Worm (Caenorhabditis elegans) whole organism, L1 larva: ENCODE data around the gene F09B9.4.

Experiments
- C34B4.2 ChIP-seq: sonication (generic microtip); optimal IDR thresholded peaks from 2 replicates; lab custom pipeline; 2017; ENCODE audit warnings: mild to moderate bottlenecking, missing genetic modification characterization, missing compliant biosample characterization
- Y116A8C.19 ChIP-seq: sonication (generic microtip); optimal IDR thresholded peaks from 2 replicates; lab custom pipeline; 2016; ENCODE audit warnings: missing compliant biosample characterization, missing genetic modification characterization, borderline replicate concordance
- ama-1 ChIP-seq: fragments of 150-350 bp; optimal IDR thresholded peaks from 2 replicates; lab custom pipeline; 2014
- blmp-1 ChIP-seq: fragments of 150-350 bp; optimal IDR thresholded peaks from 2 replicates; lab custom pipeline; 2014; ENCODE audit warnings: missing biosample characterization, missing genetic modification characterization
- ceh-8 ChIP-seq: fragments of 200-800 bp; sonication (Bioruptor generic); optimal IDR thresholded peaks from 2 replicates; lab custom pipeline; 2018; ENCODE audit warnings: mild to moderate bottlenecking, missing genetic modification characterization, moderate library complexity, missing compliant biosample characterization
- dsc-1 ChIP-seq: sonication (generic microtip); optimal IDR thresholded peaks from 2 replicates; lab custom pipeline; 2016; ENCODE audit warnings: mild to moderate bottlenecking, missing genetic modification characterization, missing compliant biosample characterization
- egl-13 ChIP-seq: sonication (generic microtip); optimal IDR thresholded peaks from 2 replicates; lab custom pipeline; 2016; ENCODE audit warnings: missing genotype, missing genetic modification reagents, missing genetic modification characterization, missing compliant biosample characterization
- elt-2 ChIP-seq: sonication (generic microtip); optimal IDR thresholded peaks from 2 replicates; lab custom pipeline; 2016; ENCODE audit warnings: missing genetic modification characterization, mild to moderate bottlenecking, inconsistent platforms, missing compliant biosample characterization, missing genetic modification reagents
- elt-3 ChIP-seq, 6 experiments: fragments of 150-350 bp in 1 of 6; sonication (generic microtip); optimal IDR thresholded peaks; 2 replicates each; lab custom pipeline; 2017 to 2018; ENCODE audit warnings: missing biosample characterization in 6 of 6, missing genetic modification characterization in 6 of 6, inconsistent platforms in 1 of 6
- fkh-10 ChIP-seq: sonication (generic microtip); optimal IDR thresholded peaks from 2 replicates; lab custom pipeline; 2017; ENCODE audit warnings: missing biosample characterization, missing genetic modification reagents, missing genetic modification characterization
- grh-1 ChIP-seq: fragments of 200-800 bp; sonication (Bioruptor generic); IDR thresholded peaks from 2 replicates; pipeline ENCODE4 v1.3.6; 2022; ENCODE audit warnings: missing genetic modification reagents, missing genetic modification characterization, missing compliant biosample characterization
- hlh-4 ChIP-seq: sonication (generic microtip); optimal IDR thresholded peaks from 2 replicates; lab custom pipeline; 2016; ENCODE audit warnings: mild to moderate bottlenecking, missing genetic modification characterization, missing compliant biosample characterization
- hpl-2 ChIP-seq: fragments of 150-350 bp; optimal IDR thresholded peaks from 2 replicates; lab custom pipeline; 2014; ENCODE audit warnings: missing biosample characterization, missing genetic modification reagents, missing genetic modification characterization
- irx-1 ChIP-seq: sonication (generic microtip); optimal IDR thresholded peaks from 2 replicates; lab custom pipeline; 2016; ENCODE audit warnings: missing genetic modification characterization, missing compliant biosample characterization
- lin-14 ChIP-seq: fragments of 200-800 bp; sonication (Bioruptor generic); optimal IDR thresholded peaks from 2 replicates; lab custom pipeline; 2018; ENCODE audit warnings: mild to moderate bottlenecking, missing genetic modification characterization, moderate library complexity, missing compliant biosample characterization
- lin-35 ChIP-seq, 2 experiments: fragments of 150-350 bp; optimal IDR thresholded peaks; 2 replicates each; lab custom pipeline; 2014; ENCODE audit warnings: missing biosample characterization in 2 of 2, missing genetic modification characterization in 2 of 2, missing genetic modification reagents in 2 of 2
- lin-39 ChIP-seq: fragments of 150-350 bp; optimal IDR thresholded peaks from 2 replicates; lab custom pipeline; 2014; ENCODE audit warnings: missing biosample characterization, missing genetic modification reagents, missing genetic modification characterization
- mef-2 ChIP-seq: fragments of 150-350 bp; optimal IDR thresholded peaks from 2 replicates; lab custom pipeline; 2014; ENCODE audit warnings: missing biosample characterization, missing genetic modification characterization
- nhr-20 ChIP-seq: sonication (generic microtip); optimal IDR thresholded peaks from 2 replicates; lab custom pipeline; 2016; ENCODE audit warnings: mild to moderate bottlenecking, missing genetic modification characterization, missing compliant biosample characterization
- nhr-28 ChIP-seq: fragments of 150-350 bp; optimal IDR thresholded peaks from 2 replicates; lab custom pipeline; 2014; ENCODE audit warnings: missing biosample characterization, missing genetic modification characterization
- nhr-71 ChIP-seq: sonication (generic microtip); optimal IDR thresholded peaks from 2 replicates; lab custom pipeline; 2016; ENCODE audit warnings: mild to moderate bottlenecking, missing genetic modification characterization, moderate library complexity, missing compliant biosample characterization
- nhr-84 ChIP-seq: sonication (generic microtip); optimal IDR thresholded peaks from 2 replicates; lab custom pipeline; 2017; ENCODE audit warnings: missing biosample characterization, missing genetic modification characterization
- nhr-85 ChIP-seq: sonication (generic microtip); peaks from one replicate; lab custom pipeline; 2016; ENCODE audit warnings: missing genetic modification characterization, inconsistent platforms, missing compliant biosample characterization
- pqm-1 ChIP-seq: sonication (generic microtip); optimal IDR thresholded peaks from 3 replicates; lab custom pipeline; 2017; ENCODE audit warnings: missing biosample characterization, missing genetic modification characterization
- rnt-1 ChIP-seq: sonication (generic microtip); optimal IDR thresholded peaks from 2 replicates; lab custom pipeline; 2016; ENCODE audit warnings: mild to moderate bottlenecking, missing genetic modification characterization, moderate library complexity, missing compliant biosample characterization
- snu-23 ChIP-seq: sonication (generic microtip); optimal IDR thresholded peaks from 2 replicates; lab custom pipeline; 2016; ENCODE audit warnings: missing genetic modification characterization, missing compliant biosample characterization
- sptf-1 ChIP-seq: fragments of 150-350 bp; optimal IDR thresholded peaks from 2 replicates; lab custom pipeline; 2014; ENCODE audit warnings: missing biosample characterization, missing genetic modification characterization
- tlp-1 ChIP-seq: fragments of 150-350 bp; optimal IDR thresholded peaks from 2 replicates; lab custom pipeline; 2014; ENCODE audit warnings: missing biosample characterization, missing genetic modification characterization
- unc-86 ChIP-seq: sonication (generic microtip); optimal IDR thresholded peaks from 2 replicates; lab custom pipeline; 2016; ENCODE audit warnings: missing genetic modification characterization, missing compliant biosample characterization
- zip-4 ChIP-seq: fragments of 200-800 bp; sonication (Bioruptor generic); optimal IDR thresholded peaks from 2 replicates; lab custom pipeline; 2018; ENCODE audit warnings: mild to moderate bottlenecking, missing genetic modification characterization, moderate library complexity, missing compliant biosample characterization
- ztf-11 ChIP-seq, 2 experiments: sonication (generic microtip); optimal IDR thresholded peaks; 2 replicates each; lab custom pipeline; 2016 to 2017; ENCODE audit warnings: missing genetic modification characterization in 2 of 2, missing biosample characterization in 1 of 2, missing compliant biosample characterization in 1 of 2

The F09B9.4 gene

ce11 chrX:10158716-10159115, 1.7 kb upstream of the F09B9.4 start, which contains the start of gene erd-2.1 (continued):
- TF ChIP-seq snu-23 (GFP tag; lab: Kevin White, UChicago): peak; percentile 82

ce11 chrX:10162476-10162875, 2.0 kb downstream of the F09B9.4 start:
- no peak for TF ChIP-seq tlp-1 (tag; lab: Kevin White, UChicago)
- no peak for TF ChIP-seq C34B4.2 (tag; lab: Kevin White, UChicago)
- no peak for TF ChIP-seq hlh-4 (tag; lab: Kevin White, UChicago)
- TF ChIP-seq rnt-1 (tag; lab: Kevin White, UChicago): no peak
- TF ChIP-seq nhr-28: no peak
- TF ChIP-seq mef-2 (tag; lab: Kevin White, UChicago): no peak
- no peak for TF ChIP-seq ztf-11 (tag; optimal IDR thresholded peaks at IDR 0.05; lab: Kevin White, UChicago)
- no peak for TF ChIP-seq zip-4
- no peak for TF ChIP-seq nhr-20 (tag; lab: Kevin White, UChicago)
- no peak for TF ChIP-seq snu-23 (GFP tag; lab: Kevin White, UChicago)
- TF ChIP-seq hpl-2 (GFP tag; lab: Kevin White, UChicago): no peak
- no peak for TF ChIP-seq lin-35 (GFP tag; optimal IDR thresholded peaks at IDR 0.05; lab: Kevin White, UChicago)
- TF ChIP-seq egl-13 (tag; lab: Kevin White, UChicago): no peak

- TF ChIP-seq lin-14 (GFP tag; lab: Kevin White, UChicago) (peak; percentile 33), nhr-85 (tag; lab: Kevin White, UChicago) (no peak), ceh-8 (peak; percentile 78)
These were observed 2.8 kb downstream of the F09B9.4 start for ce11 chrX:10163212-10163611.

ce11 chrX:10167005-10167404, 6.6 kb downstream of the F09B9.4 start, which contains the start of gene rnp-9:
TSS of gene rnp-9 (plus strand) at chrX:10167305.
- TF ChIP-seq dsc-1 (peak; percentile 35), ztf-11 (tag; optimal IDR thresholded peaks at IDR 0.05; lab: Kevin White, UChicago) (no peak)

- TF ChIP-seq hpl-2 (GFP tag; lab: Kevin White, UChicago) (no peak), lin-35 (GFP tag; optimal IDR thresholded peaks at IDR 0.05; lab: Kevin White, UChicago) (peak in 1 of 2 experiments; percentile 17), blmp-1 (peak; percentile 72), nhr-85 (tag; lab: Kevin White, UChicago) (peak; percentile 78), elt-2 (no peak), nhr-20 (tag; lab: Kevin White, UChicago) (peak; percentile 53), nhr-71 (peak; percentile 30), lin-14 (GFP tag; lab: Kevin White, UChicago) (peak; percentile 30), elt-3 (tag; optimal IDR thresholded peaks at IDR 0.05; lab: Kevin White, UChicago) (peak in 2 of 6 experiments; percentile 70 to 98), Y116A8C.19 (tag; lab: Kevin White, UChicago) (no peak), pqm-1 (no peak), snu-23 (GFP tag; lab: Kevin White, UChicago) (peak; percentile 13)
These were observed 8.1 kb downstream of the F09B9.4 start for ce11 chrX:10168534-10168933.

ce11 chrX:10170598-10170997, 10.2 kb downstream of the F09B9.4 start:
- TF ChIP-seq snu-23 (GFP tag; lab: Kevin White, UChicago) (no peak), unc-86 (tag; lab: Kevin White, UChicago) (no peak), nhr-85 (tag; lab: Kevin White, UChicago) (peak; percentile 89), ama-1 (no peak), nhr-84 (tag; lab: Kevin White, UChicago) (no peak), fkh-10 (no peak), lin-14 (GFP tag; lab: Kevin White, UChicago) (peak; percentile 64), hlh-4 (tag; lab: Kevin White, UChicago) (no peak), grh-1 (GFP tag; lab: Robert Waterston, UW) (no peak), irx-1 (tag; lab: Kevin White, UChicago) (no peak), sptf-1 (tag; lab: Kevin White, UChicago) (no peak), blmp-1 (peak; percentile 84), elt-2 (no peak), elt-3 (tag; optimal IDR thresholded peaks at IDR 0.05; lab: Kevin White, UChicago) (peak in 3 of 6 experiments; percentile 3 to 74 (median 29)), lin-39 (tag; lab: Kevin White, UChicago) (no peak)
